Worm (Caenorhabditis elegans) whole organism, L2 larva: ENCODE measurements around the gene str-150.

Experiments used
- F13H6.1 ChIP-seq: sonication (generic microtip); optimal IDR thresholded peaks from 2 replicates; lab custom pipeline; 2016; ENCODE audit warnings: missing genetic modification characterization, missing compliant biosample characterization
- ama-1 ChIP-seq: fragments of 150-350 bp; optimal IDR thresholded peaks from 2 replicates; lab custom pipeline; 2018; ENCODE audit warnings: inconsistent platforms
- blmp-1 ChIP-seq: sonication (generic microtip); optimal IDR thresholded peaks from 2 replicates; lab custom pipeline; 2017; ENCODE audit warnings: missing genetic modification characterization, mild to moderate bottlenecking, missing compliant biosample characterization, antibody characterized with exemption, moderate library complexity; ENCODE audit not compliant: insufficient read depth
- crh-2 ChIP-seq: sonication (generic microtip); optimal IDR thresholded peaks from 2 replicates; lab custom pipeline; 2017; ENCODE audit warnings: missing biosample characterization, missing genetic modification characterization
- elt-3 ChIP-seq: sonication (generic microtip); optimal IDR thresholded peaks from 2 replicates; lab custom pipeline; 2017; ENCODE audit warnings: missing biosample characterization, missing genetic modification characterization
- nhr-23 ChIP-seq: fragments of 150-350 bp; optimal IDR thresholded peaks from 2 replicates; lab custom pipeline; 2014; ENCODE audit warnings: missing biosample characterization, missing genetic modification reagents, missing genetic modification characterization
- nhr-25 ChIP-seq: fragments of 150-350 bp; sonication (generic microtip); optimal IDR thresholded peaks from 3 replicates; lab custom pipeline; 2014; ENCODE audit warnings: missing biosample characterization, missing genetic modification characterization
- nhr-77 ChIP-seq: fragments of 150-350 bp; optimal IDR thresholded peaks from 2 replicates; lab custom pipeline; 2014; ENCODE audit warnings: missing biosample characterization, missing genetic modification characterization
- skn-1 ChIP-seq: sonication (generic microtip); optimal IDR thresholded peaks from 2 replicates; lab custom pipeline; 2017; ENCODE audit warnings: missing biosample characterization, missing genetic modification characterization
- snpc-4 ChIP-seq: fragments of 150-350 bp; optimal IDR thresholded peaks from 2 replicates; lab custom pipeline; 2014; ENCODE audit warnings: missing biosample characterization, missing genetic modification characterization
- unc-39 ChIP-seq: fragments of 150-350 bp; optimal IDR thresholded peaks from 2 replicates; lab custom pipeline; 2014; ENCODE audit warnings: missing biosample characterization, missing genetic modification characterization
- zag-1 ChIP-seq: fragments of 150-350 bp; optimal IDR thresholded peaks from 2 replicates; lab custom pipeline; 2014; ENCODE audit warnings: missing biosample characterization, missing genetic modification characterization

ce11 chrV:16600623-16601022, 17.6 kb downstream of the str-150 start, which contains the start of gene T03E6.9:
- TF ChIP-seq nhr-23 (tag; lab: Kevin White, UChicago) (no peak), skn-1 (tag; lab: Kevin White, UChicago) (no peak), unc-39 (tag; lab: Kevin White, UChicago) (no peak), nhr-25 (no peak), zag-1 (tag; lab: Kevin White, UChicago) (no peak), snpc-4 (tag; lab: Kevin White, UChicago) (no peak), crh-2 (tag; lab: Kevin White, UChicago) (no peak), nhr-77 (tag; lab: Kevin White, UChicago) (no peak), blmp-1 (no peak), ama-1 (lab: Kevin White, UChicago) (no peak), elt-3 (no peak), F13H6.1 (tag; lab: Kevin White, UChicago) (no peak)
